Fruit fly (Drosophila melanogaster): ENCODE measurements around the gene mib2.

DNA sequence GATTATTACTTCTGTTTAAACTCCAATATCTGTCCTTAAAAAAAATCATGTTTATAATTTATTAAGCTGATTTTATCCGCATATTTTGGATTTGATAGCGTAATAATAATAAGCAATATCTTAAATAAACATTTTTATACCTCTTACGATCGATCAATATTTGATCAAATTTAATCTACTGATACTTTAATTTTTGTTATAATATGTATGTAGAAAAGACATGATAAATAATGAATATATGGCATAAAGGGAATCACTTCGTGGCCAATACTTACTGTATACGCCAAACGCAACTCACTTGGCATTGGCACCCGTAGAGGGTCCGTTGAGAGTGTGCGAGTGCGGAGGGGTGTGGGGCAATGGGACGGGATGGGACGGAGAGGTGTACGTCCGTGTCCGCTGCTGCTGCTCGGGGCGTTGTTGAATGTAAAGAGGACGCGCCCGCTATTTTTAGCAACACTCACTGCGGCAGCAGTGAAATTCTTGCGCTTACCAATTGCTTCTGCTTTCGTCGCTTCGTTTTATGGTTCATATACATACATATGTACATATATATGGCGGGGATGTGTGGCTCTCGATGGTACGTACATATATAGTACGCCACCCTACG lies 2.0 kb downstream of the mib2 start:
- TF ChIP-seq Pif1B (GFP tag; optimal IDR thresholded peaks at IDR 0.05), result no peak
- TF ChIP-seq CG9948 (tag; optimal IDR thresholded peaks at IDR 0.05), result peak; percentile 18
- no peak for TF ChIP-seq CG10348 (GFP tag; IDR thresholded peaks at IDR 0.05)
- no peak for TF ChIP-seq CG12605 (GFP tag; IDR thresholded peaks at IDR 0.05)
- TF ChIP-seq EcR (GFP tag; optimal IDR thresholded peaks at IDR 0.05), result no peak
- TF ChIP-seq CG8159 (tag; optimal IDR thresholded peaks at IDR 0.05), result no peak
- TF ChIP-seq fd96Ca (GFP tag; IDR thresholded peaks at IDR 0.05), result no peak
- TF ChIP-seq Ets98B (GFP tag; IDR thresholded peaks at IDR 0.05), result peak; percentile 20; the same call in 1 of the 2 replicates
- TF ChIP-seq CG32121 (GFP tag; IDR thresholded peaks at IDR 0.05), result peak; percentile 47; the same call in 1 of the 2 replicates
- TF ChIP-seq CG15710 (tag; optimal IDR thresholded peaks at IDR 0.05), result no peak
- peak; percentile 47; the same call in 2 of the 3 replicates for TF ChIP-seq CG4496 (GFP tag; IDR thresholded peaks at IDR 0.05)
- peak; percentile 86 for TF ChIP-seq CG13204 (GFP tag; optimal IDR thresholded peaks at IDR 0.05)
